Worm (Caenorhabditis elegans): ENCODE measurements around the gene F10A3.12.

The F10A3.12 gene

DNA sequence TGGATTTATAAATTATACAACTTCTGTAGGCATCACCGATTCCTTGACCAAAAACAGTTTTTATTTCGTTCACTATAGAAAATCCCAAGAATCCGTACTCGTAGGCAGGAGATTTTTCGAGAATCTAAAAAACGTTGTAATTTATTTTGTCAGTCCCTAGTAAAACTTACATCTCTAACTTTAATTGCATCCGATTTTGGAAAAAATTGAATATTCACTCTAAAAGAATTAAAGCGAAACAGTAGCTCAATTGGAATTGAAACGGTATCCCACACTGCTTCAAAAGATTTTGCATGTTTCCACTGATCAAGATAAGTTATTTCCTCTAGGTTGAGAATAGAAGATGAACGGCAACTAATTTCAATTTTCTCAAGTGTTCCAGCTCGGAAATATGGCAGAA, 32.6 kb upstream of the F10A3.12 start, which contains the start of gene fbxa-142:
fbxa-142 (minus strand) TSS at position 101 of the 400 bp plus-strand sequence.
- TF ChIP-seq pat-9 (tag; optimal IDR thresholded peaks at IDR 0.05) (no peak), pag-3 (tag; optimal IDR thresholded peaks at IDR 0.05; ENCODE audit: borderline replicate concordance) (no peak), K09A11.1 (tag; optimal IDR thresholded peaks at IDR 0.05; ENCODE audit: insufficient read depth) (no peak), ahr-1 (tag; optimal IDR thresholded peaks at IDR 0.05) (no peak), T23F11.4 (GFP tag; optimal IDR thresholded peaks at IDR 0.05) (no peak), rnt-1 (tag; optimal IDR thresholded peaks at IDR 0.05) (no peak), ets-4 (tag; optimal IDR thresholded peaks at IDR 0.05) (no peak), unc-42 (tag; optimal IDR thresholded peaks at IDR 0.05) (no peak)

DNA sequence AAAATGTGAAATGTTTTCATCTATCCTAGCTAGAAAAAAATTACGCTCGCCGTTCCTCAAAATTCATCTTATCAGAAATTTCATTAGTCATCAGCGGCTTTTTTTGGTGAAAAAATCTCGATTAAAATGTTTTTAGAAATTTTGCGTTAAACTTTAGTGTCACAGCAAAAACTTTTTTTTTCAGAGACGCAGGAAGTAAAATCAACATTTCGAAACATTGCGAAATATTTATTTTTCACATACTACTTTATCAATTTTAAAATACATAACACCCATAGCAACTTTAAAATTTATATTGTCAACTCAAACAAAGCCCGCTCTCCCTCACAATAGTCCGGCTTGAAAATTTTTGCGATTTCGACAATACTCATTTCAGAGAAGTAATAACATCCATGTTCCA, 31.6 kb upstream of the F10A3.12 start:
- no peak for TF ChIP-seq ceh-18 (tag; optimal IDR thresholded peaks at IDR 0.05)
- no peak for TF ChIP-seq unc-86 (tag; optimal IDR thresholded peaks at IDR 0.05)
- TF ChIP-seq che-1 (tag; optimal IDR thresholded peaks at IDR 0.05) = no peak
- no peak for TF ChIP-seq ref-2 (tag; optimal IDR thresholded peaks at IDR 0.05)
- no peak for TF ChIP-seq npax-4 (tag; optimal IDR thresholded peaks at IDR 0.05)
- no peak for TF ChIP-seq K02D7.2 (tag; optimal IDR thresholded peaks at IDR 0.05)
- no peak for TF ChIP-seq unc-42 (tag; optimal IDR thresholded peaks at IDR 0.05)
- TF ChIP-seq ets-4 (tag; optimal IDR thresholded peaks at IDR 0.05) = no peak
- no peak for TF ChIP-seq elt-4 (tag; optimal IDR thresholded peaks at IDR 0.05)

DNA sequence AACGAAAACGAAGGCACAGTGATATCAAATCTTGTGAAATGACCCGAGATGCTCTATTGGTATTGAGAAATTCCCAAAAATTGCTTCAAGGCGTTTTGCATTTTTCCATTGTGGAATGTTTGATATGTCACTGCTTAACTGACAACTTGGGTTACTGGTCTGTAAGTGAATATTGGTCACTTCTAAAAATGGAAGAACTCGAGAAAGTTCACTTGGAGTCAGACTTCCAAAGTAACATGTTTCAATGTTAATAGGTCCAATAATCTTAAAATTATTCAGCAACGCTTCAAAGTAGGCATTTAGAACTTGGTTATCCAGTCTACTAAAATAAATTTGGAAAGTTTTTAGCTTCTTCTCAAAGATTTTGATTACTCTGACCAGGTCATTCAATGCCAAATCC, 31.1 kb upstream of the F10A3.12 start, which contains the start of gene fbxa-144:
fbxa-144 (minus strand) TSS at position 101 of the 400 bp plus-strand sequence.
- no peak for TF ChIP-seq sox-2 (GFP tag; IDR thresholded peaks at IDR 0.05)
- TF ChIP-seq hlh-15 (tag; optimal IDR thresholded peaks at IDR 0.05) = no peak
- TF ChIP-seq sox-4 (tag; optimal IDR thresholded peaks at IDR 0.05) = no peak
- no peak for TF ChIP-seq ahr-1 (tag; optimal IDR thresholded peaks at IDR 0.05)
- TF ChIP-seq ceh-9 (tag; optimal IDR thresholded peaks at IDR 0.05) = no peak
- no peak for TF ChIP-seq ref-2 (tag; optimal IDR thresholded peaks at IDR 0.05)
- no peak for TF ChIP-seq F13H6.1 (tag; optimal IDR thresholded peaks at IDR 0.05)
- TF ChIP-seq ama-1 (optimal IDR thresholded peaks at IDR 0.05) = no peak
- no peak for TF ChIP-seq ets-4 (tag; optimal IDR thresholded peaks at IDR 0.05)
- TF ChIP-seq C38D4.7 (GFP tag; optimal IDR thresholded peaks at IDR 0.05) = no peak

DNA sequence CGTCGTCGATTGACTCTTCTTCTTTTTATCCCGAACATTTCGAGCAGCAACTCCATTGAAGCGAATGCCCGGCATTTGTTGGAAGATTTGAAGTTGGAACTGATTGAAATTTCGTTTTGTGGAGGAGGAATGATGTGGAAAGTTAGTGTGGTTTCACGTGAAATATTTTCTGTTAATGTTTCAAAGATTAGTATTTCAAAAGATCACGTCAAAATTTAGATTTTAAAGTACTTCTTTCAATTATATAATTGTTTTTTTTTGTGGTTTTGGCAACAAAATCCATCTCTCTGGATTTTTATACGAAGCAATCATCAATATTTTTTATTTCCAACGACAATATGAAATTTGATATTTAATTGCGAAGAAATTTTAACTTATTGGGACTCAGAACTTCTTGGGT, 26.8 kb upstream of the F10A3.12 start, which contains the start of gene F44G3.7:
F44G3.7 (minus strand) TSS at position 101 of the 400 bp plus-strand sequence.
- TF ChIP-seq ama-1 (optimal IDR thresholded peaks at IDR 0.05) (no peak), pha-2 (tag; optimal IDR thresholded peaks at IDR 0.05) (no peak), elt-4 (tag; optimal IDR thresholded peaks at IDR 0.05) (no peak), ceh-31 (tag; optimal IDR thresholded peaks at IDR 0.05) (no peak), ceh-18 (tag; optimal IDR thresholded peaks at IDR 0.05) (no peak), lin-11 (tag; optimal IDR thresholded peaks at IDR 0.05) (no peak), lim-6 (tag; optimal IDR thresholded peaks at IDR 0.05) (no peak), pag-3 (tag; optimal IDR thresholded peaks at IDR 0.05; ENCODE audit: borderline replicate concordance) (no peak), ahr-1 (tag; optimal IDR thresholded peaks at IDR 0.05) (no peak), ceh-14 (tag; optimal IDR thresholded peaks at IDR 0.05) (no peak), tbx-7 (tag; optimal IDR thresholded peaks at IDR 0.05) (no peak), elt-2 (tag; optimal IDR thresholded peaks at IDR 0.05) (no peak), syd-9 (tag; optimal IDR thresholded peaks at IDR 0.05) (no peak), ceh-30 (tag; optimal IDR thresholded peaks at IDR 0.05) (no peak), pat-9 (tag; optimal IDR thresholded peaks at IDR 0.05) (no peak), nfya-1 (tag; optimal IDR thresholded peaks at IDR 0.05) (no peak), hlh-13 (GFP tag; optimal IDR thresholded peaks at IDR 0.05) (no peak), sdc-2 (tag; optimal IDR thresholded peaks at IDR 0.05) (no peak)

DNA sequence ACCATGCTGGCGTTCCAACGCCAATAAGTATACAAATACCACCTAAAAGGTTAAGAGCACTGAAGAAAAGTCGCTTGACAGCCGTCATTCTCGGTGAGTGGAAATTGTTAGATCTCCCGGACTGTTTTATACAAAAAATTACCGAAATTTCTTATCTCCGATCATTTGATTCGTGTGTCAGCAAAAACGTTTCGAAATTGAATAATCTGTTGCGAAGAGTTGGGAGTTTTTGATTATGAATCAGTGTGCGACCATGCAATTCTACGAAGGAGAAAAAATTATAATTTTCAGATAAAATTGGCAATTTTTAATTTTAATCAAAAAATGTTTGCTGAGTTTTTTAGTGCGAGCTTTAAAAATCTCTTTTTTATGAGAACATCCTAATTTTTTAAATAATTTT, 24.3 kb upstream of the F10A3.12 start, which contains the start of gene clc-11:
clc-11 (minus strand) TSS at position 101 of the 400 bp plus-strand sequence.
- no peak for TF ChIP-seq pax-1 (tag; optimal IDR thresholded peaks at IDR 0.05)
- no peak for TF ChIP-seq pqm-1 (tag; optimal IDR thresholded peaks at IDR 0.05)
- no peak for TF ChIP-seq pha-4 (tag; optimal IDR thresholded peaks at IDR 0.05)
- no peak for TF ChIP-seq sox-2 (GFP tag; IDR thresholded peaks at IDR 0.05)
- no peak for TF ChIP-seq ceh-14 (tag; optimal IDR thresholded peaks at IDR 0.05)
- TF ChIP-seq gmeb-2 (tag; optimal IDR thresholded peaks at IDR 0.05) = no peak
- no peak for TF ChIP-seq zip-5 (tag; optimal IDR thresholded peaks at IDR 0.05)
- TF ChIP-seq ref-2 (tag; optimal IDR thresholded peaks at IDR 0.05) = no peak
- no peak for TF ChIP-seq elt-2 (tag; optimal IDR thresholded peaks at IDR 0.05)
- no peak for TF ChIP-seq hlh-13 (GFP tag; optimal IDR thresholded peaks at IDR 0.05)
- TF ChIP-seq ceh-45 (GFP tag; IDR thresholded peaks at IDR 0.05) = no peak
- no peak for TF ChIP-seq eyg-1 (tag; optimal IDR thresholded peaks at IDR 0.05)
- no peak for TF ChIP-seq unc-55 (GFP tag; optimal IDR thresholded peaks at IDR 0.05)
- TF ChIP-seq lin-11 (tag; optimal IDR thresholded peaks at IDR 0.05) = no peak
- TF ChIP-seq ceh-31 (tag; optimal IDR thresholded peaks at IDR 0.05) = no peak
